Worm (Caenorhabditis elegans): ENCODE data around the gene M163.7.

The M163.7 gene

ce11 chrX:14473740-14474139, 9.1 kb downstream of the M163.7 start, which contains the start of gene M163.5:
Gene M163.5, plus strand, starts transcription at chrX:14474040.
- TF ChIP-seq ama-1 (optimal IDR thresholded peaks at IDR 0.05) (no peak), dpl-1 (GFP tag; optimal IDR thresholded peaks at IDR 0.05) (no peak), elt-2 (tag; optimal IDR thresholded peaks at IDR 0.05) (no peak), hpl-2 (GFP tag; optimal IDR thresholded peaks at IDR 0.05) (no peak), pag-3 (tag; optimal IDR thresholded peaks at IDR 0.05; ENCODE audit: borderline replicate concordance, insufficient read depth) (no peak), fkh-10 (GFP tag; optimal IDR thresholded peaks at IDR 0.05) (no peak), F16B12.6 (tag; optimal IDR thresholded peaks at IDR 0.05) (no peak), C04F5.9 (tag; optimal IDR thresholded peaks at IDR 0.05) (no peak), lir-3 (tag; optimal IDR thresholded peaks at IDR 0.05; ENCODE audit: poor library complexity) (no peak), fkh-8 (tag; optimal IDR thresholded peaks at IDR 0.05) (no peak)

- TF ChIP-seq ceh-8 (GFP tag; optimal IDR thresholded peaks at IDR 0.05) (no peak), nhr-20 (tag; optimal IDR thresholded peaks at IDR 0.05) (peak; percentile 71), pag-3 (tag; optimal IDR thresholded peaks at IDR 0.05; ENCODE audit: borderline replicate concordance, insufficient read depth) (no peak), sptf-1 (tag; optimal IDR thresholded peaks at IDR 0.05) (no peak), lsy-2 (tag; optimal IDR thresholded peaks at IDR 0.05) (peak; percentile 6 to 53), nhr-76 (tag; optimal IDR thresholded peaks at IDR 0.05) (no peak), ces-1 (GFP tag; optimal IDR thresholded peaks at IDR 0.05) (no peak), ama-1 (optimal IDR thresholded peaks at IDR 0.05) (no peak), zip-4 (GFP tag; optimal IDR thresholded peaks at IDR 0.05) (peak; percentile 98), egl-13 (tag; optimal IDR thresholded peaks at IDR 0.05) (no peak), lin-35 (GFP tag; optimal IDR thresholded peaks at IDR 0.05) (peak in 1 of 2 experiments; percentile 66), unc-98 (GFP tag; IDR thresholded peaks at IDR 0.05) (no peak), nhr-90 (tag; optimal IDR thresholded peaks at IDR 0.05; ENCODE audit: poor library complexity) (peak; percentile 87), sup-37 (GFP tag; optimal IDR thresholded peaks at IDR 0.05) (no peak), fkh-10 (GFP tag; optimal IDR thresholded peaks at IDR 0.05) (no peak), hlh-4 (tag; optimal IDR thresholded peaks at IDR 0.05) (no peak), efl-3 (GFP tag; optimal IDR thresholded peaks at IDR 0.05) (no peak), ceh-88 (GFP tag; IDR thresholded peaks at IDR 0.05) (no peak; the same call in 1 of the 2 replicates), tlp-1 (tag; optimal IDR thresholded peaks at IDR 0.05) (no peak), mdl-1 (tag; optimal IDR thresholded peaks at IDR 0.05) (peak in 1 of 2 experiments; percentile 50), mef-2 (tag; optimal IDR thresholded peaks at IDR 0.05) (no peak), vab-15 (tag; optimal IDR thresholded peaks at IDR 0.05) (no peak), nhr-237 (tag; optimal IDR thresholded peaks at IDR 0.05) (no peak), lin-13 (GFP tag; optimal IDR thresholded peaks at IDR 0.05) (no peak), ceh-90 (tag; optimal IDR thresholded peaks at IDR 0.05) (no peak), unc-130 (tag; optimal IDR thresholded peaks at IDR 0.05) (peak; percentile 7), swsn-7 (tag; optimal IDR thresholded peaks at IDR 0.05) (peak; percentile 54), fos-1 (tag; optimal IDR thresholded peaks at IDR 0.05) (no peak), irx-1 (tag; optimal IDR thresholded peaks at IDR 0.05) (peak; percentile 67), aha-1 (tag; optimal IDR thresholded peaks at IDR 0.05) (no peak), egl-27 (tag; optimal IDR thresholded peaks at IDR 0.05) (no peak), hlh-17 (GFP tag; optimal IDR thresholded peaks at IDR 0.05; ENCODE audit: borderline replicate concordance) (no peak), Y116A8C.19 (tag; optimal IDR thresholded peaks at IDR 0.05; ENCODE audit: borderline replicate concordance) (no peak), nhr-47 (tag; optimal IDR thresholded peaks at IDR 0.05) (peak; percentile 71), nhr-77 (tag; optimal IDR thresholded peaks at IDR 0.05) (peak; percentile 30), unc-86 (tag; optimal IDR thresholded peaks at IDR 0.05) (no peak), hpl-2 (GFP tag; optimal IDR thresholded peaks at IDR 0.05) (no peak), unc-62 (GFP tag; optimal IDR thresholded peaks at IDR 0.05) (no peak), blmp-1 (tag; optimal IDR thresholded peaks at IDR 0.05) (no peak), C04F5.9 (tag; optimal IDR thresholded peaks at IDR 0.05) (no peak), ceh-63 (GFP tag; optimal IDR thresholded peaks at IDR 0.05) (no peak), nhr-19 (GFP tag; conservative IDR thresholded peaks at IDR 0.05) (peak; percentile 71), nhr-28 (tag; optimal IDR thresholded peaks at IDR 0.05) (no peak), lin-15B (tag; optimal IDR thresholded peaks at IDR 0.05) (no peak), fkh-8 (tag; optimal IDR thresholded peaks at IDR 0.05) (no peak)
These were observed 12.1 kb downstream of the M163.7 start for ce11 chrX:14476625-14477257.
